Fruit fly (Drosophila melanogaster) whole organism, embryonic: ENCODE data around the gene CG13126.
A peak's percentile ranks its signal among the peaks of the same experiment; 100 is the strongest.

ENCODE experiments used
- ATbp ChIP-seq: fragments of 200-800 bp; sonication (Bioruptor generic); optimal IDR thresholded peaks from 2 replicates; lab custom pipeline; 2017; ENCODE audit warnings: missing biosample characterization, mild to moderate bottlenecking, missing genetic modification characterization, missing genetic modification reagents
- C15 ChIP-seq: fragments of 200-800 bp; sonication (Bioruptor generic); IDR thresholded peaks from 3 replicates; pipeline ENCODE4 v1.3.6; 2022; ENCODE audit warnings: missing biosample characterization, missing genetic modification characterization
- CG11504 ChIP-seq: fragments of 200-800 bp; sonication (Bioruptor generic); optimal IDR thresholded peaks from 3 replicates; lab custom pipeline; 2019; ENCODE audit warnings: missing biosample characterization, mild to moderate bottlenecking, missing genetic modification characterization, moderate library complexity
- CG15514 ChIP-seq: fragments of 200-800 bp; sonication (Bioruptor generic); optimal IDR thresholded peaks from 3 replicates; lab custom pipeline; 2017; ENCODE audit warnings: missing biosample characterization, missing genetic modification characterization, mild to moderate bottlenecking, moderate library complexity, missing genetic modification reagents
- CG16863 ChIP-seq: fragments of 200-800 bp; sonication (Bioruptor generic); optimal IDR thresholded peaks from 3 replicates; lab custom pipeline; 2016; ENCODE audit warnings: missing biosample characterization, missing genetic modification characterization
- CG18619 ChIP-seq: fragments of 200-800 bp; sonication (Bioruptor generic); optimal IDR thresholded peaks from 3 replicates; lab custom pipeline; 2017; ENCODE audit warnings: missing biosample characterization, mild to moderate bottlenecking, missing genetic modification characterization
- CG2120 ChIP-seq: fragments of 200-800 bp; sonication (Bioruptor generic); optimal IDR thresholded peaks from 3 replicates; lab custom pipeline; 2016; ENCODE audit warnings: missing biosample characterization, missing genetic modification characterization
- CG2129 ChIP-seq: fragments of 200-800 bp; sonication (Bioruptor generic); IDR thresholded peaks from 2 replicates; pipeline ENCODE4 v1.3.6; 2022; ENCODE audit warnings: missing biosample characterization, missing genetic modification characterization; ENCODE audit not compliant: partially characterized antibody
- CG34422 ChIP-seq: fragments of 200-800 bp; sonication (Bioruptor generic); IDR thresholded peaks from 3 replicates; pipeline ENCODE4 v1.3.6; 2022; ENCODE audit warnings: missing biosample characterization, missing genetic modification characterization
- CG3995 ChIP-seq: fragments of 200-800 bp; sonication (Bioruptor generic); optimal IDR thresholded peaks from 3 replicates; lab custom pipeline; 2016; ENCODE audit warnings: missing biosample characterization, missing genetic modification characterization
- CG4424 ChIP-seq: fragments of 200-800 bp; sonication (Bioruptor generic); optimal IDR thresholded peaks from 3 replicates; lab custom pipeline; 2016; ENCODE audit warnings: missing biosample characterization, missing genetic modification characterization
- CG4854 ChIP-seq: fragments of 200-800 bp; sonication (Bioruptor generic); optimal IDR thresholded peaks from 2 replicates; lab custom pipeline; 2016; ENCODE audit warnings: missing biosample characterization, missing genetic modification characterization, inconsistent platforms
- CG8290 ChIP-seq, 3 experiments: fragments of 200-800 bp; sonication (Bioruptor generic); optimal IDR thresholded peaks; 2 replicates each; lab custom pipeline; 2016 to 2019; ENCODE audit warnings: missing biosample characterization in 3 of 3, missing genetic modification characterization in 3 of 3, mild to moderate bottlenecking in 2 of 3, moderate library complexity in 1 of 3
- CG8478 ChIP-seq: fragments of >200 bp; optimal IDR thresholded peaks from 2 replicates; lab custom pipeline; 2018
- CG8924 ChIP-seq: fragments of 200-800 bp; optimal IDR thresholded peaks from 3 replicates; lab custom pipeline; 2019; ENCODE audit warnings: missing biosample characterization, mild to moderate bottlenecking, missing genetic modification characterization, moderate library complexity
- CG9797 ChIP-seq: fragments of 200-800 bp; sonication (Bioruptor generic); optimal IDR thresholded peaks from 3 replicates; lab custom pipeline; 2018; ENCODE audit warnings: missing biosample characterization, mild to moderate bottlenecking, missing genetic modification characterization
- Dfd ChIP-seq, 2 experiments: fragments of >200 bp; optimal IDR thresholded peaks; 2 replicates each; lab custom pipeline; 2017; ENCODE audit warnings: missing biosample characterization in 2 of 2, missing genetic modification characterization in 2 of 2
- Doc2 ChIP-seq: fragments of 200-800 bp; sonication (Bioruptor generic); IDR thresholded peaks from 2 replicates; pipeline ENCODE4 v1.3.6; 2022; ENCODE audit warnings: missing biosample characterization, missing genetic modification characterization
- GATAe ChIP-seq: fragments of 200-800 bp; sonication (Bioruptor generic); conservative IDR thresholded peaks from 2 replicates; pipeline ENCODE4 v1.3.6; 2022; ENCODE audit warnings: missing biosample characterization, missing genetic modification characterization
- Gug ChIP-seq: fragments of 200-800 bp; sonication (Bioruptor generic); IDR thresholded peaks from 4 replicates; pipeline ENCODE4 v1.3.6; 2022; ENCODE audit warnings: missing biosample characterization, missing genetic modification characterization
- H2.0 ChIP-seq: fragments of 200-800 bp; sonication (Bioruptor generic); IDR thresholded peaks from 2 replicates; pipeline ENCODE4 v1.3.6; 2022; ENCODE audit warnings: missing biosample characterization, missing genetic modification characterization
- Hr39 ChIP-seq: fragments of >200 bp; optimal IDR thresholded peaks from 2 replicates; lab custom pipeline; 2017
- Meics ChIP-seq: fragments of 200-800 bp; sonication (Bioruptor generic); optimal IDR thresholded peaks from 2 replicates; lab custom pipeline; 2017; ENCODE audit warnings: missing biosample characterization, mild to moderate bottlenecking, missing genetic modification characterization
- Neu2 ChIP-seq: fragments of 200-800 bp; sonication (Bioruptor generic); optimal IDR thresholded peaks from 3 replicates; lab custom pipeline; 2016; ENCODE audit warnings: missing biosample characterization, missing genetic modification characterization, borderline replicate concordance
- Nf-YB ChIP-seq: fragments of 200-800 bp; sonication (Bioruptor generic); optimal IDR thresholded peaks from 3 replicates; lab custom pipeline; 2019; ENCODE audit warnings: missing biosample characterization, mild to moderate bottlenecking, missing genetic modification characterization, moderate library complexity
- ac ChIP-seq: fragments of 200-800 bp; sonication (Bioruptor generic); optimal IDR thresholded peaks from 3 replicates; lab custom pipeline; 2017; ENCODE audit warnings: missing biosample characterization, mild to moderate bottlenecking, missing genetic modification characterization
- bcd ChIP-seq: fragments of 200-800 bp; sonication (Bioruptor generic); optimal IDR thresholded peaks from 2 replicates; lab custom pipeline; 2017; ENCODE audit warnings: missing biosample characterization, mild to moderate bottlenecking, missing genetic modification characterization
- cad ChIP-seq: fragments of >200 bp; optimal IDR thresholded peaks from 2 replicates; lab custom pipeline; 2017; ENCODE audit warnings: missing biosample characterization, missing genetic modification characterization
- cas ChIP-seq: fragments of 200-800 bp; sonication (Bioruptor generic); IDR thresholded peaks from 2 replicates; pipeline ENCODE4 v1.3.6; 2022; ENCODE audit warnings: missing biosample characterization, missing genetic modification characterization
- crc ChIP-seq: fragments of 200-800 bp; sonication (Bioruptor generic); optimal IDR thresholded peaks from 2 replicates; lab custom pipeline; 2016; ENCODE audit warnings: missing biosample characterization, missing genetic modification characterization
- crp ChIP-seq, 2 experiments: fragments of 200-800 bp; sonication (Bioruptor generic); optimal IDR thresholded peaks; 2 replicates in 1 of 2; 3 replicates in 1 of 2; lab custom pipeline; 2017; ENCODE audit warnings: missing biosample characterization in 2 of 2, missing genetic modification characterization in 2 of 2, mild to moderate bottlenecking in 1 of 2, moderate library complexity in 1 of 2
- dmrt99B ChIP-seq: fragments of 200-800 bp; sonication (Bioruptor generic); optimal IDR thresholded peaks from 2 replicates; lab custom pipeline; 2018; ENCODE audit warnings: missing biosample characterization, mild to moderate bottlenecking, missing genetic modification characterization, moderate library complexity
- exex ChIP-seq: fragments of 200-800 bp; sonication (Bioruptor generic); optimal IDR thresholded peaks from 4 replicates; lab custom pipeline; 2018; ENCODE audit warnings: missing biosample characterization, mild to moderate bottlenecking, missing genetic modification characterization, moderate library complexity
- gsb-n ChIP-seq: fragments of 200-800 bp; sonication (Bioruptor generic); optimal IDR thresholded peaks from 3 replicates; lab custom pipeline; 2018; ENCODE audit warnings: missing biosample characterization, mild to moderate bottlenecking, missing genetic modification characterization
- her ChIP-seq: fragments of 200-800 bp; sonication (Bioruptor generic); optimal IDR thresholded peaks from 2 replicates; lab custom pipeline; 2016; ENCODE audit warnings: missing biosample characterization, missing genetic modification characterization
- jigr1 ChIP-seq: fragments of 200-800 bp; sonication (Bioruptor generic); IDR thresholded peaks from 3 replicates; pipeline ENCODE4 v1.3.6; 2022; ENCODE audit warnings: missing biosample characterization, missing genetic modification characterization
- kay ChIP-seq: fragments of 200-800 bp; sonication (Bioruptor generic); optimal IDR thresholded peaks from 2 replicates; lab custom pipeline; 2016; ENCODE audit warnings: missing biosample characterization, missing genetic modification characterization
- lbe ChIP-seq: fragments of 200-800 bp; sonication (Bioruptor generic); optimal IDR thresholded peaks from 2 replicates; lab custom pipeline; 2016; ENCODE audit warnings: missing biosample characterization, mild to moderate bottlenecking, missing genetic modification characterization
- luna ChIP-seq: fragments of 200-800 bp; sonication (Bioruptor generic); optimal IDR thresholded peaks from 2 replicates; lab custom pipeline; 2016; ENCODE audit warnings: missing biosample characterization, missing genetic modification characterization
- mam ChIP-seq: fragments of 200-800 bp; sonication (Bioruptor generic); optimal IDR thresholded peaks from 3 replicates; lab custom pipeline; 2016; ENCODE audit warnings: missing biosample characterization, missing genetic modification characterization
- otp ChIP-seq: fragments of 200-800 bp; sonication (Bioruptor generic); IDR thresholded peaks from 3 replicates; pipeline ENCODE4, ENCODE4 v1.3.6; 2022; ENCODE audit warnings: missing biosample characterization, missing genetic modification characterization
- pb ChIP-seq: fragments of 200-800 bp; sonication (Bioruptor generic); optimal IDR thresholded peaks from 3 replicates; lab custom pipeline; 2016; ENCODE audit warnings: missing biosample characterization, missing genetic modification characterization
- psq ChIP-seq: fragments of 200-800 bp; sonication (Bioruptor generic); optimal IDR thresholded peaks from 2 replicates; lab custom pipeline; 2017; ENCODE audit warnings: missing biosample characterization, missing genetic modification characterization
- ro ChIP-seq: fragments of 200-800 bp; sonication (Bioruptor generic); IDR thresholded peaks from 2 replicates; pipeline ENCODE4 v1.3.6; 2022; ENCODE audit warnings: missing biosample characterization, missing genetic modification characterization
- scrt ChIP-seq: fragments of 200-800 bp; sonication (Bioruptor generic); optimal IDR thresholded peaks from 2 replicates; lab custom pipeline; 2018; ENCODE audit warnings: missing biosample characterization, mild to moderate bottlenecking, missing genetic modification characterization, moderate library complexity
- sqz ChIP-seq: fragments of 200-800 bp; sonication (Bioruptor generic); optimal IDR thresholded peaks from 3 replicates; lab custom pipeline; 2018; ENCODE audit warnings: missing biosample characterization, mild to moderate bottlenecking, missing genetic modification characterization
- tna ChIP-seq: fragments of 200-800 bp; sonication (Bioruptor generic); IDR thresholded peaks from 2 replicates; pipeline ENCODE4 v1.3.6; 2022; ENCODE audit warnings: missing biosample characterization, missing genetic modification characterization; ENCODE audit not compliant: partially characterized antibody
- yki ChIP-seq: fragments of >200 bp; optimal IDR thresholded peaks from 3 replicates; lab custom pipeline; 2018
- zf30C ChIP-seq: fragments of 200-800 bp; sonication (Bioruptor generic); optimal IDR thresholded peaks from 3 replicates; lab custom pipeline; 2018; ENCODE audit warnings: missing biosample characterization, mild to moderate bottlenecking, missing genetic modification characterization
- zfh1 ChIP-seq: fragments of 200-800 bp; sonication (Bioruptor generic); IDR thresholded peaks from 3 replicates; pipeline ENCODE4 v1.3.6; 2022; ENCODE audit warnings: missing biosample characterization, missing genetic modification characterization

The CG13126 gene

DNA sequence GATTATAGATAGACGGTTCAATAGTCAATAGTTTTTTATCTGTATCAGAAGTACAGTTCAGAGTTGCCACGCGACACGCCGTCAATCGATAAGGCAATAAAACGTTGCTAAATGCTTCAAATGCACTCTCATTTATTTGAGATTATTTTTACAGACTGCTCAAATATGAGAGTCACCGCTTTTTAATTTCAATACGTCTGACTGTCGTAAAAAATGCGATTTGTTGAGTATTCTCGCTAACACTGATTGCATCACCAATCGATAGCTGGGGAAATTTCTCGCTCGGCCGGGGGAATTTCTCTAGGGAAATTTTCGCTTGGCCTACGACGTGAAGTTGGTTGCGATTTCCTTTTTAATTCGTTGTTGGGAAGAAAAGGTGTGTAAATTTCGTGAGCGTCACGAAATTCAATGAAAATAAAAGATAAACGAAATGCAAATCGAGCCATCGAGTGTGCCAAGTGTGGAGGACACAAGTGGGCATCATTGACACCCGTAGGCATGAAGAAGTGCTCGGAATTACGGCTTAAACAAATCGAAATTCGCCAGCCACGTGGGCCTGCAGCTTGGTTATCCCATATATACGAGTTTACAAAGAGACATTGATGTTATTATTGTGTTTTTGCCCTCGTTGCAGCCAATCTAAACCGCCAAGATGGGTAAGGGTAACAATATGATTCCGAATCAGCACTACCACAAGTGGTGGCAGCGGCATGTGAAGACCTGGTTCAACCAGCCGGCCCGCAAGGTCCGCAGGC lies 13.2 kb upstream of the CG13126 start, which contains the start of the genes Dref and RpL13 (continued):
- TF ChIP-seq crc (GFP tag; lab: Kevin White, UChicago) (peak; percentile 80), her (GFP tag; lab: Kevin White, UChicago) (peak; percentile 88), CG8478 (lab: Kevin White, UChicago) (no peak), zf30C (peak; percentile 63), GATAe (GFP tag; lab: Robert Waterston, UW) (peak; percentile 28; the same call in 1 of the 2 replicates), pb (peak; percentile 91), CG18619 (GFP tag; lab: Kevin White, UChicago) (peak; percentile 92), scrt (GFP tag; lab: Kevin White, UChicago) (peak; percentile 85), cad (GFP tag; lab: Kevin White, UChicago) (no peak), ro (GFP tag; lab: Robert Waterston, UW) (no peak), Dfd (GFP tag; optimal IDR thresholded peaks at IDR 0.05; lab: Kevin White, UChicago) (no peak), CG11504 (no peak), Gug (peak; percentile 13; the same call in 1 of the 4 replicates), yki (lab: Kevin White, UChicago) (no peak), C15 (GFP tag; lab: Robert Waterston, UW) (no peak), crp (GFP tag; optimal IDR thresholded peaks at IDR 0.05; lab: Kevin White, UChicago) (peak in 1 of 2 experiments; percentile 51), otp (GFP tag; lab: Robert Waterston, UW) (peak; percentile 93), mam (GFP tag; lab: Kevin White, UChicago) (peak; percentile 84), CG2129 (GFP tag; lab: Robert Waterston, UW) (peak; percentile 47), kay (peak; percentile 36), CG3995 (peak; percentile 77), cas (GFP tag; lab: Robert Waterston, UW) (no peak), tna (GFP tag; lab: Robert Waterston, UW) (peak; percentile 75; the same call in 1 of the 2 replicates), Doc2 (GFP tag; lab: Robert Waterston, UW) (no peak), gsb-n (tag; lab: Kevin White, UChicago) (peak; percentile 88), Meics (GFP tag; lab: Kevin White, UChicago) (peak; percentile 94), CG34422 (peak; percentile 77; the same call in 2 of the 3 replicates), CG15514 (peak; percentile 93), CG9797 (peak; percentile 65), psq (peak; percentile 44), dmrt99B (tag; lab: Kevin White, UChicago) (peak; percentile 81), Hr39 (lab: Kevin White, UChicago) (no peak), CG4424 (GFP tag; lab: Kevin White, UChicago) (peak; percentile 75), luna (GFP tag; lab: Kevin White, UChicago) (peak; percentile 79), ATbp (GFP tag; lab: Kevin White, UChicago) (peak; percentile 86), lbe (GFP tag; lab: Kevin White, UChicago) (peak; percentile 78), CG4854 (peak; percentile 86), Neu2 (GFP tag; lab: Kevin White, UChicago) (peak; percentile 52), H2.0 (GFP tag; lab: Robert Waterston, UW) (peak; percentile 48; the same call in 1 of the 2 replicates), zfh1 (GFP tag; lab: Robert Waterston, UW) (peak; percentile 86), ac (GFP tag; lab: Kevin White, UChicago) (peak; percentile 73), CG16863 (peak; percentile 72), CG8290 (GFP tag; optimal IDR thresholded peaks at IDR 0.05; lab: Kevin White, UChicago) (peak; percentile 67), CG8290 (tag; optimal IDR thresholded peaks at IDR 0.05; lab: Kevin White, UChicago) (peak; percentile 87 to 92), CG8924 (peak; percentile 85), CG2120 (GFP tag; lab: Kevin White, UChicago) (peak; percentile 85), jigr1 (GFP tag; lab: Robert Waterston, UW) (no peak), bcd (GFP tag; lab: Kevin White, UChicago) (peak; percentile 91), exex (peak; percentile 75), Nf-YB (peak; percentile 74), sqz (GFP tag; lab: Kevin White, UChicago) (peak; percentile 96)
